Worm (Caenorhabditis elegans) whole organism, L1 larva: ENCODE measurements around the gene gld-3.

Source experiments
- F16B12.6 ChIP-seq: fragments of 150-350 bp; optimal IDR thresholded peaks from 2 replicates; lab custom pipeline; 2014; ENCODE audit warnings: missing biosample characterization, missing genetic modification characterization
- Y116A8C.19 ChIP-seq: sonication (generic microtip); optimal IDR thresholded peaks from 2 replicates; lab custom pipeline; 2016; ENCODE audit warnings: missing compliant biosample characterization, missing genetic modification characterization, borderline replicate concordance
- aha-1 ChIP-seq: fragments of 150-350 bp; optimal IDR thresholded peaks from 2 replicates; lab custom pipeline; 2014; ENCODE audit warnings: missing biosample characterization, missing genetic modification characterization
- aly-2 ChIP-seq: fragments of 150-350 bp; optimal IDR thresholded peaks from 2 replicates; lab custom pipeline; 2014; ENCODE audit warnings: missing biosample characterization, missing genetic modification characterization
- ama-1 ChIP-seq: fragments of 150-350 bp; optimal IDR thresholded peaks from 2 replicates; lab custom pipeline; 2014
- blmp-1 ChIP-seq: fragments of 150-350 bp; optimal IDR thresholded peaks from 2 replicates; lab custom pipeline; 2014; ENCODE audit warnings: missing biosample characterization, missing genetic modification characterization
- ceh-8 ChIP-seq: fragments of 200-800 bp; sonication (Bioruptor generic); optimal IDR thresholded peaks from 2 replicates; lab custom pipeline; 2018; ENCODE audit warnings: mild to moderate bottlenecking, missing genetic modification characterization, moderate library complexity, missing compliant biosample characterization
- ceh-82 ChIP-seq, 3 experiments: fragments of 150-350 bp in 1 of 3; sonication (generic microtip) in 2 of 3; optimal IDR thresholded peaks; 2 replicates each; lab custom pipeline; 2014 to 2017; ENCODE audit warnings: missing biosample characterization in 3 of 3, missing genetic modification characterization in 3 of 3
- ceh-88 ChIP-seq: fragments of 200-800 bp; sonication (Bioruptor generic); IDR thresholded peaks from 2 replicates; pipeline ENCODE4 v1.3.6; 2022; ENCODE audit warnings: missing genetic modification characterization, missing compliant biosample characterization
- dpl-1 ChIP-seq, 3 experiments: fragments of 150-350 bp in 2 of 3; sonication (generic microtip) in 1 of 3; optimal IDR thresholded peaks; 2 replicates each; lab custom pipeline; 2014 to 2017; ENCODE audit warnings: missing biosample characterization in 3 of 3, missing genetic modification characterization in 3 of 3, missing genetic modification reagents in 3 of 3
- dsc-1 ChIP-seq: sonication (generic microtip); optimal IDR thresholded peaks from 2 replicates; lab custom pipeline; 2016; ENCODE audit warnings: mild to moderate bottlenecking, missing genetic modification characterization, missing compliant biosample characterization
- efl-1 ChIP-seq, 4 experiments: fragments of 150-350 bp; optimal IDR thresholded peaks in 3 of 4; peaks in 1 of 4; 1 replicate in 1 of 4; 2 replicates in 3 of 4; lab custom pipeline; 2014; ENCODE audit warnings: missing biosample characterization in 2 of 4, missing genetic modification characterization in 2 of 4, missing genetic modification reagents in 2 of 4
- efl-3 ChIP-seq: fragments of 200-800 bp; sonication (Bioruptor generic); optimal IDR thresholded peaks from 2 replicates; lab custom pipeline; 2018; ENCODE audit warnings: mild to moderate bottlenecking, missing genetic modification characterization, missing compliant biosample characterization
- elt-2 ChIP-seq: sonication (generic microtip); optimal IDR thresholded peaks from 2 replicates; lab custom pipeline; 2016; ENCODE audit warnings: missing genetic modification characterization, mild to moderate bottlenecking, inconsistent platforms, missing compliant biosample characterization, missing genetic modification reagents
- fkh-4 ChIP-seq: sonication (generic microtip); optimal IDR thresholded peaks from 2 replicates; lab custom pipeline; 2016; ENCODE audit warnings: missing compliant biosample characterization, missing genetic modification characterization, borderline replicate concordance
- fkh-8 ChIP-seq: sonication (generic microtip); optimal IDR thresholded peaks from 2 replicates; lab custom pipeline; 2016; ENCODE audit warnings: mild to moderate bottlenecking, missing genetic modification characterization, missing compliant biosample characterization
- fos-1 ChIP-seq: fragments of 150-350 bp; optimal IDR thresholded peaks from 2 replicates; lab custom pipeline; 2014; ENCODE audit warnings: missing biosample characterization, missing genetic modification characterization
- grh-1 ChIP-seq: fragments of 200-800 bp; sonication (Bioruptor generic); IDR thresholded peaks from 2 replicates; pipeline ENCODE4 v1.3.6; 2022; ENCODE audit warnings: missing genetic modification reagents, missing genetic modification characterization, missing compliant biosample characterization
- hlh-17 ChIP-seq: fragments of 200-800 bp; sonication (Bioruptor generic); optimal IDR thresholded peaks from 2 replicates; lab custom pipeline; 2018; ENCODE audit warnings: missing genetic modification characterization, mild to moderate bottlenecking, missing compliant biosample characterization, moderate library complexity, borderline replicate concordance
- hpl-2 ChIP-seq: fragments of 150-350 bp; optimal IDR thresholded peaks from 2 replicates; lab custom pipeline; 2014; ENCODE audit warnings: missing biosample characterization, missing genetic modification reagents, missing genetic modification characterization
- irx-1 ChIP-seq: sonication (generic microtip); optimal IDR thresholded peaks from 2 replicates; lab custom pipeline; 2016; ENCODE audit warnings: missing genetic modification characterization, missing compliant biosample characterization
- isw-1 ChIP-seq: fragments of 200-800 bp; sonication (Bioruptor generic); IDR thresholded peaks from 2 replicates; pipeline ENCODE4 v1.3.6; 2022; ENCODE audit warnings: missing genetic modification characterization, missing compliant biosample characterization
- lin-13 ChIP-seq: fragments of 150-350 bp; optimal IDR thresholded peaks from 2 replicates; lab custom pipeline; 2014; ENCODE audit warnings: missing biosample characterization, missing genetic modification reagents, missing genetic modification characterization
- lin-14 ChIP-seq: fragments of 200-800 bp; sonication (Bioruptor generic); optimal IDR thresholded peaks from 2 replicates; lab custom pipeline; 2018; ENCODE audit warnings: mild to moderate bottlenecking, missing genetic modification characterization, moderate library complexity, missing compliant biosample characterization
- lin-15B ChIP-seq: fragments of 150-350 bp; sonication (generic microtip); optimal IDR thresholded peaks from 3 replicates; lab custom pipeline; 2014; ENCODE audit warnings: missing biosample characterization, missing genetic modification characterization
- lin-35 ChIP-seq, 2 experiments: fragments of 150-350 bp; optimal IDR thresholded peaks; 2 replicates each; lab custom pipeline; 2014; ENCODE audit warnings: missing biosample characterization in 2 of 2, missing genetic modification characterization in 2 of 2, missing genetic modification reagents in 2 of 2
- lin-39 ChIP-seq: fragments of 150-350 bp; optimal IDR thresholded peaks from 2 replicates; lab custom pipeline; 2014; ENCODE audit warnings: missing biosample characterization, missing genetic modification reagents, missing genetic modification characterization
- lir-3 ChIP-seq: sonication (generic microtip); optimal IDR thresholded peaks from 2 replicates; lab custom pipeline; 2016; ENCODE audit warnings: mild to moderate bottlenecking, missing genetic modification characterization, moderate library complexity, missing compliant biosample characterization; ENCODE audit not compliant: poor library complexity
- mdl-1 ChIP-seq, 2 experiments: fragments of 150-350 bp; optimal IDR thresholded peaks; 2 replicates each; lab custom pipeline; 2014 to 2017; ENCODE audit warnings: missing biosample characterization in 2 of 2, missing genetic modification characterization in 2 of 2, inconsistent platforms in 1 of 2
- nhr-11 ChIP-seq: fragments of 150-350 bp; optimal IDR thresholded peaks from 2 replicates; lab custom pipeline; 2014; ENCODE audit warnings: missing biosample characterization, missing genetic modification characterization
- nhr-12 ChIP-seq: sonication (generic microtip); optimal IDR thresholded peaks from 2 replicates; lab custom pipeline; 2017; ENCODE audit warnings: missing biosample characterization, missing genetic modification characterization
- nhr-47 ChIP-seq: sonication (generic microtip); optimal IDR thresholded peaks from 2 replicates; lab custom pipeline; 2016; ENCODE audit warnings: mild to moderate bottlenecking, missing genetic modification characterization, moderate library complexity, missing compliant biosample characterization
- nhr-71 ChIP-seq: sonication (generic microtip); optimal IDR thresholded peaks from 2 replicates; lab custom pipeline; 2016; ENCODE audit warnings: mild to moderate bottlenecking, missing genetic modification characterization, moderate library complexity, missing compliant biosample characterization
- nhr-84 ChIP-seq: sonication (generic microtip); optimal IDR thresholded peaks from 2 replicates; lab custom pipeline; 2017; ENCODE audit warnings: missing biosample characterization, missing genetic modification characterization
- nhr-85 ChIP-seq: sonication (generic microtip); peaks from one replicate; lab custom pipeline; 2016; ENCODE audit warnings: missing genetic modification characterization, inconsistent platforms, missing compliant biosample characterization
- rnt-1 ChIP-seq: sonication (generic microtip); optimal IDR thresholded peaks from 2 replicates; lab custom pipeline; 2016; ENCODE audit warnings: mild to moderate bottlenecking, missing genetic modification characterization, moderate library complexity, missing compliant biosample characterization
- skn-1 ChIP-seq: fragments of 150-350 bp; optimal IDR thresholded peaks from 2 replicates; lab custom pipeline; 2014; ENCODE audit warnings: missing biosample characterization, missing genetic modification characterization
- sup-37 ChIP-seq: fragments of 200-800 bp; sonication (Bioruptor generic); optimal IDR thresholded peaks from 2 replicates; lab custom pipeline; 2018; ENCODE audit warnings: mild to moderate bottlenecking, missing genetic modification characterization, missing compliant biosample characterization
- swsn-7 ChIP-seq: sonication (generic microtip); optimal IDR thresholded peaks from 2 replicates; lab custom pipeline; 2016; ENCODE audit warnings: missing genetic modification characterization, missing compliant biosample characterization
- tbx-2 ChIP-seq: sonication (generic microtip); optimal IDR thresholded peaks from 2 replicates; lab custom pipeline; 2016; ENCODE audit warnings: missing genetic modification characterization, missing compliant biosample characterization
- unc-130 ChIP-seq: fragments of 150-350 bp; optimal IDR thresholded peaks from 2 replicates; lab custom pipeline; 2017; ENCODE audit warnings: missing biosample characterization, missing genetic modification characterization, inconsistent platforms
- unc-30 ChIP-seq: sonication (generic microtip); optimal IDR thresholded peaks from 2 replicates; lab custom pipeline; 2017; ENCODE audit warnings: missing biosample characterization, missing genetic modification characterization
- unc-62 ChIP-seq: fragments of 150-350 bp; optimal IDR thresholded peaks from 2 replicates; lab custom pipeline; 2014; ENCODE audit warnings: missing biosample characterization, missing genetic modification reagents, missing genetic modification characterization
- unc-86 ChIP-seq: sonication (generic microtip); optimal IDR thresholded peaks from 2 replicates; lab custom pipeline; 2016; ENCODE audit warnings: missing genetic modification characterization, missing compliant biosample characterization
- vab-15 ChIP-seq: sonication (generic microtip); optimal IDR thresholded peaks from 2 replicates; lab custom pipeline; 2017; ENCODE audit warnings: missing genotype, mild to moderate bottlenecking, missing genetic modification characterization, missing compliant biosample characterization
- xbp-1 ChIP-seq: sonication (generic microtip); optimal IDR thresholded peaks from 2 replicates; lab custom pipeline; 2016; ENCODE audit warnings: missing genetic modification characterization, missing compliant biosample characterization
- zag-1 ChIP-seq: fragments of 150-350 bp; optimal IDR thresholded peaks from 2 replicates; lab custom pipeline; 2014; ENCODE audit warnings: missing biosample characterization, missing genetic modification characterization
- ztf-11 ChIP-seq, 2 experiments: sonication (generic microtip); optimal IDR thresholded peaks; 2 replicates each; lab custom pipeline; 2016 to 2017; ENCODE audit warnings: missing genetic modification characterization in 2 of 2, missing biosample characterization in 1 of 2, missing compliant biosample characterization in 1 of 2
- ztf-4 ChIP-seq: fragments of 150-350 bp; optimal IDR thresholded peaks from 2 replicates; lab custom pipeline; 2014; ENCODE audit warnings: missing biosample characterization, missing genetic modification characterization

Gene gld-3

ce11 chrII:7111012-7111656, 21.3 kb upstream of the gld-3 start (continued):
- TF ChIP-seq nhr-71 (tag; lab: Kevin White, UChicago) (peak; percentile 12), aha-1 (no peak), hpl-2 (no peak), F16B12.6 (peak; percentile 13), ztf-11 (tag; optimal IDR thresholded peaks at IDR 0.05; lab: Kevin White, UChicago) (no peak), ceh-82 (tag; optimal IDR thresholded peaks at IDR 0.05; lab: Kevin White, UChicago) (peak in 2 of 3 experiments; percentile 20 to 44)
- TF ChIP-seq, all 84 proteins: peak for 9

DNA sequence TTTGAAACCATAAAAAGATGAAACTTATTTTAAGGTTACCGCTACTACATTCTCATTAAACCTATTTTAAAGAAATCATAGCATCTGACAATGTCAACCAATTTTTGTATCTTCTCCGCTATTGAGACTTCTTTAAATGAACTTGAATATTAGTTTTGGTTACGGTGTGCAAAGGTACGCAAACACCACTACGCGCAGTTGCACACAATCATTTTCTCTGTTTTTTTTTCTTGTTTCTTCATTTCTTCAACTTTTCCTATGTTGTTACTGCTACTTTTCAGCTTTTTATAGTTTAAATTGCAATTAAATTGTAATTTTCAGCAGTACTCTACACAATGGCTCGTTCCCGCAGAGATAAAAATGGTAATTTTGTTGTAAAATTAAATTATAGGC, 20.8 kb upstream of the gld-3 start, which contains the start of gene F10E7.5:
TSS of gene F10E7.5 (plus strand) at position 322 of the 393 bp plus-strand sequence.
- TF ChIP-seq ceh-8, result no peak
- TF ChIP-seq nhr-12, result no peak
- TF ChIP-seq vab-15 (tag; lab: Kevin White, UChicago), result no peak
- TF ChIP-seq ama-1, result no peak
- TF ChIP-seq unc-30 (tag; lab: Kevin White, UChicago), result no peak
- TF ChIP-seq ztf-11 (tag; optimal IDR thresholded peaks at IDR 0.05; lab: Kevin White, UChicago), result no peak
- TF ChIP-seq nhr-47 (tag; lab: Kevin White, UChicago), result peak; percentile 55
- no peak for TF ChIP-seq grh-1 (GFP tag; lab: Robert Waterston, UW)
- TF ChIP-seq unc-62 (GFP tag; lab: Kevin White, UChicago), result no peak
- peak; percentile 35; the same call in 1 of the 2 replicates for TF ChIP-seq isw-1 (GFP tag; lab: Robert Waterston, UW)
- TF ChIP-seq hlh-17 (GFP tag; lab: Kevin White, UChicago), result no peak
- TF ChIP-seq skn-1 (tag; lab: Kevin White, UChicago), result no peak
- TF ChIP-seq nhr-84 (tag; lab: Kevin White, UChicago), result no peak
- TF ChIP-seq nhr-11 (tag; lab: Kevin White, UChicago), result no peak
- peak; percentile 19 for TF ChIP-seq dsc-1
- peak; percentile 53 for TF ChIP-seq rnt-1
- TF ChIP-seq sup-37 (GFP tag; lab: Kevin White, UChicago), result no peak
- peak; percentile 40 for TF ChIP-seq aly-2 (tag; lab: Kevin White, UChicago)
- TF ChIP-seq blmp-1 (tag; lab: Kevin White, UChicago), result peak; percentile 61
- no peak for TF ChIP-seq tbx-2 (tag; lab: Kevin White, UChicago)
- peak; percentile 34 for TF ChIP-seq swsn-7 (tag; lab: Kevin White, UChicago)
- no peak for TF ChIP-seq fkh-8 (tag; lab: Kevin White, UChicago)
- TF ChIP-seq unc-130 (tag; lab: Kevin White, UChicago), result peak; percentile 40
- TF ChIP-seq ztf-4 (tag; lab: Kevin White, UChicago), result no peak
- no peak for TF ChIP-seq elt-2 (tag; lab: Kevin White, UChicago)
- peak; percentile 21 to 69 (median 68) for TF ChIP-seq dpl-1 (GFP tag; optimal IDR thresholded peaks at IDR 0.05; lab: Kevin White, UChicago)
- peak; percentile 0 for TF ChIP-seq lin-15B
- no peak for TF ChIP-seq zag-1 (tag; lab: Kevin White, UChicago)
- TF ChIP-seq aha-1, result no peak
- TF ChIP-seq lin-13 (GFP tag; lab: Kevin White, UChicago), result no peak
- peak; percentile 23 for TF ChIP-seq fos-1 (tag; lab: Kevin White, UChicago)
- TF ChIP-seq Y116A8C.19, result no peak
- peak; percentile 94 for TF ChIP-seq F16B12.6
- no peak for TF ChIP-seq irx-1 (tag; lab: Kevin White, UChicago)
- no peak for TF ChIP-seq efl-3 (GFP tag; lab: Kevin White, UChicago)
- TF ChIP-seq ceh-88 (GFP tag; lab: Robert Waterston, UW), result no peak
- TF ChIP-seq lin-39 (tag; lab: Kevin White, UChicago), result no peak
- TF ChIP-seq lir-3 (tag; lab: Kevin White, UChicago), result no peak
- TF ChIP-seq unc-86, result peak; percentile 14
- TF ChIP-seq xbp-1 (tag; lab: Kevin White, UChicago), result peak; percentile 44
- no peak for TF ChIP-seq fkh-4 (tag; lab: Kevin White, UChicago)
- TF ChIP-seq nhr-85, result peak; percentile 48
- peak; percentile 44 to 58 (median 44) for TF ChIP-seq ceh-82 (tag; optimal IDR thresholded peaks at IDR 0.05; lab: Kevin White, UChicago)
- peak; percentile 51 to 68 for TF ChIP-seq lin-35 (GFP tag; optimal IDR thresholded peaks at IDR 0.05; lab: Kevin White, UChicago)
- peak; percentile 59 to 69 for TF ChIP-seq efl-1 (optimal IDR thresholded peaks at IDR 0.05; lab: Kevin White, UChicago)
- TF ChIP-seq efl-1 (GFP tag; optimal IDR thresholded peaks at IDR 0.05 in 1 of 2; lab: Kevin White, UChicago), result peak; percentile 66 to 95
- TF ChIP-seq lin-14 (GFP tag; lab: Kevin White, UChicago), result no peak
- peak in 1 of 2 experiments; percentile 36 for TF ChIP-seq mdl-1 (tag; optimal IDR thresholded peaks at IDR 0.05; lab: Kevin White, UChicago)
- TF ChIP-seq nhr-71 (tag; lab: Kevin White, UChicago), result peak; percentile 53
